Worm (Caenorhabditis elegans) whole organism, dauer: ENCODE results near the gene F20B6.4.

Experiments
- unc-62 ChIP-seq: sonication (generic microtip); optimal IDR thresholded peaks from 2 replicates; lab custom pipeline; 2017; ENCODE audit warnings: missing biosample characterization, missing genetic modification reagents, missing genetic modification characterization

Gene F20B6.4

ce11 chrX:4147600-4148448 is 48.5 kb downstream of the F20B6.4 start:
- TF ChIP-seq unc-62 (GFP tag; lab: Kevin White, UChicago) = no peak

ce11 chrX:4146798-4147543 is 49.4 kb downstream of the F20B6.4 start:
- no peak for TF ChIP-seq unc-62 (GFP tag; lab: Kevin White, UChicago)

ce11 chrX:4146046-4146445 is 50.3 kb downstream of the F20B6.4 start:
- no peak for TF ChIP-seq unc-62 (GFP tag; lab: Kevin White, UChicago)

ce11 chrX:4145051-4145826 is 51.1 kb downstream of the F20B6.4 start:
- no peak for TF ChIP-seq unc-62 (GFP tag; lab: Kevin White, UChicago)

ce11 chrX:4144136-4144781 is 52.1 kb downstream of the F20B6.4 start:
- no peak for TF ChIP-seq unc-62 (GFP tag; lab: Kevin White, UChicago)
